Worm (Caenorhabditis elegans) whole organism, mixed stage, embryonic: ENCODE results near the gene srsx-37.

Experiments
- M03D4.4 ChIP-seq: sonication (generic microtip); optimal IDR thresholded peaks from 2 replicates; lab custom pipeline; 2017; ENCODE audit warnings: mild to moderate bottlenecking, missing genetic modification characterization, missing compliant biosample characterization
- bed-3 ChIP-seq: fragments of 200-800 bp; sonication (Bioruptor generic); optimal IDR thresholded peaks from 3 replicates; lab custom pipeline; 2018; ENCODE audit warnings: mild to moderate bottlenecking, missing genetic modification characterization, moderate library complexity, missing compliant biosample characterization
- ceh-39 ChIP-seq: fragments of 150-350 bp; optimal IDR thresholded peaks from 2 replicates; lab custom pipeline; 2014; ENCODE audit warnings: missing biosample characterization, missing genetic modification characterization
- ceh-43 ChIP-seq: fragments of 200-800 bp; sonication (Bioruptor generic); optimal IDR thresholded peaks from 2 replicates; lab custom pipeline; 2018; ENCODE audit warnings: mild to moderate bottlenecking, missing genetic modification characterization, moderate library complexity, missing compliant biosample characterization
- ceh-83 ChIP-seq: fragments of 200-800 bp; sonication (Bioruptor generic); optimal IDR thresholded peaks from 2 replicates; lab custom pipeline; 2018; ENCODE audit warnings: mild to moderate bottlenecking, missing genetic modification characterization, missing compliant biosample characterization
- ces-1 ChIP-seq: fragments of 150-350 bp; optimal IDR thresholded peaks from 2 replicates; lab custom pipeline; 2014; ENCODE audit warnings: missing biosample characterization, missing genetic modification reagents, missing genetic modification characterization
- cnd-1 ChIP-seq: fragments of 200-800 bp; sonication (Bioruptor generic); optimal IDR thresholded peaks from 2 replicates; lab custom pipeline; 2018; ENCODE audit warnings: mild to moderate bottlenecking, missing genetic modification characterization, missing compliant biosample characterization
- drap-1 ChIP-seq: fragments of 200-800 bp; sonication (Bioruptor generic); optimal IDR thresholded peaks from 3 replicates; lab custom pipeline; 2018; ENCODE audit warnings: mild to moderate bottlenecking, missing genetic modification characterization, missing compliant biosample characterization
- flh-1 ChIP-seq: fragments of 200-800 bp; sonication (Bioruptor generic); optimal IDR thresholded peaks from 2 replicates; lab custom pipeline; 2018; ENCODE audit warnings: mild to moderate bottlenecking, missing genetic modification characterization, moderate library complexity, missing compliant biosample characterization
- ham-2 ChIP-seq: fragments of 200-800 bp; sonication (Bioruptor generic); optimal IDR thresholded peaks from 2 replicates; lab custom pipeline; 2018; ENCODE audit warnings: mild to moderate bottlenecking, missing genetic modification characterization, missing compliant biosample characterization
- hlh-1 ChIP-seq: fragments of 150-350 bp; optimal IDR thresholded peaks from 2 replicates; lab custom pipeline; 2014; ENCODE audit warnings: missing biosample characterization, missing genetic modification reagents, missing genetic modification characterization
- lin-13 ChIP-seq: fragments of 150-350 bp; optimal IDR thresholded peaks from 2 replicates; lab custom pipeline; 2014; ENCODE audit warnings: missing biosample characterization, missing genetic modification characterization
- lin-32 ChIP-seq: fragments of 200-800 bp; sonication (Bioruptor generic); optimal IDR thresholded peaks from 2 replicates; lab custom pipeline; 2018; ENCODE audit warnings: mild to moderate bottlenecking, missing genetic modification characterization, missing compliant biosample characterization
- lsy-2 ChIP-seq: fragments of 150-350 bp; optimal IDR thresholded peaks from 2 replicates; lab custom pipeline; 2014; ENCODE audit warnings: missing biosample characterization, missing genetic modification characterization
- mab-5 ChIP-seq: fragments of 150-350 bp; optimal IDR thresholded peaks from 2 replicates; lab custom pipeline; 2014; ENCODE audit warnings: missing biosample characterization, missing genetic modification characterization
- mep-1 ChIP-seq: fragments of 150-350 bp; optimal IDR thresholded peaks from 2 replicates; lab custom pipeline; 2017; ENCODE audit warnings: missing biosample characterization, missing genetic modification reagents, missing genetic modification characterization, inconsistent platforms
- mls-2 ChIP-seq: sonication (generic microtip); optimal IDR thresholded peaks from 2 replicates; lab custom pipeline; 2016; ENCODE audit warnings: mild to moderate bottlenecking, missing genetic modification characterization, moderate library complexity, missing compliant biosample characterization
- nhr-12 ChIP-seq: fragments of 150-350 bp; optimal IDR thresholded peaks from 2 replicates; lab custom pipeline; 2014; ENCODE audit warnings: missing biosample characterization, missing genetic modification characterization
- nhr-2 ChIP-seq: fragments of 150-350 bp; optimal IDR thresholded peaks from 2 replicates; lab custom pipeline; 2014; ENCODE audit warnings: missing biosample characterization, missing genetic modification characterization
- nhr-237 ChIP-seq: fragments of 150-350 bp; optimal IDR thresholded peaks from 2 replicates; lab custom pipeline; 2014; ENCODE audit warnings: missing biosample characterization, missing genetic modification characterization
- nhr-28 ChIP-seq: fragments of 150-350 bp; optimal IDR thresholded peaks from 2 replicates; lab custom pipeline; 2014; ENCODE audit warnings: missing biosample characterization, missing genetic modification characterization
- nhr-76 ChIP-seq: sonication (generic microtip); optimal IDR thresholded peaks from 2 replicates; lab custom pipeline; 2017; ENCODE audit warnings: missing biosample characterization, missing genetic modification characterization
- pha-4 ChIP-seq: fragments of 150-350 bp; optimal IDR thresholded peaks from 2 replicates; lab custom pipeline; 2018; ENCODE audit warnings: missing biosample characterization, missing genetic modification reagents, missing genetic modification characterization
- sem-2 ChIP-seq: fragments of 200-800 bp; sonication (Bioruptor generic); optimal IDR thresholded peaks from 2 replicates; lab custom pipeline; 2018; ENCODE audit warnings: mild to moderate bottlenecking, missing genetic modification characterization, missing compliant biosample characterization
- snpc-4 ChIP-seq: fragments of 150-350 bp; optimal IDR thresholded peaks from 2 replicates; lab custom pipeline; 2014; ENCODE audit warnings: missing biosample characterization, missing genetic modification characterization
- sptf-1 ChIP-seq: sonication (generic microtip); optimal IDR thresholded peaks from 2 replicates; lab custom pipeline; 2017; ENCODE audit warnings: mild to moderate bottlenecking, missing genetic modification characterization, moderate library complexity, missing compliant biosample characterization
- unc-120 ChIP-seq: sonication (generic microtip); optimal IDR thresholded peaks from 2 replicates; lab custom pipeline; 2017; ENCODE audit warnings: missing genetic modification characterization, missing compliant biosample characterization; ENCODE audit not compliant: poor library complexity, severe bottlenecking
- unc-39 ChIP-seq: fragments of 150-350 bp; optimal IDR thresholded peaks from 2 replicates; lab custom pipeline; 2014; ENCODE audit warnings: missing biosample characterization, missing genetic modification characterization
- unc-62 ChIP-seq: fragments of 150-350 bp; optimal IDR thresholded peaks from 2 replicates; lab custom pipeline; 2014; ENCODE audit warnings: missing biosample characterization, missing genetic modification reagents, missing genetic modification characterization
- zip-8 ChIP-seq: fragments of 150-350 bp; optimal IDR thresholded peaks from 2 replicates; lab custom pipeline; 2014; ENCODE audit warnings: missing biosample characterization, missing genetic modification characterization
- ztf-11 ChIP-seq: fragments of 150-350 bp; optimal IDR thresholded peaks from 2 replicates; lab custom pipeline; 2014; ENCODE audit warnings: missing biosample characterization, missing genetic modification characterization

Gene srsx-37

ce11 chrV:15298597-15298996 lies 39.6 kb upstream of the srsx-37 start, which contains the start of gene cpr-3:
cpr-3 (minus strand) TSS chrV:15298700.
- TF ChIP-seq nhr-12 (tag; lab: Kevin White, UChicago): no peak
- TF ChIP-seq mep-1 (tag; lab: Kevin White, UChicago): no peak
- no peak for TF ChIP-seq ces-1 (GFP tag; lab: Kevin White, UChicago)
- no peak for TF ChIP-seq nhr-76 (tag; lab: Kevin White, UChicago)
- no peak for TF ChIP-seq ztf-11 (tag; lab: Kevin White, UChicago)
- TF ChIP-seq hlh-1 (tag; lab: Kevin White, UChicago): no peak
- TF ChIP-seq lsy-2 (tag; lab: Kevin White, UChicago): no peak
- TF ChIP-seq ham-2: no peak
- no peak for TF ChIP-seq unc-39 (tag; lab: Kevin White, UChicago)
- no peak for TF ChIP-seq pha-4 (tag; lab: Kevin White, UChicago)
- TF ChIP-seq ceh-43 (GFP tag; lab: Kevin White, UChicago): no peak
- TF ChIP-seq drap-1 (GFP tag; lab: Kevin White, UChicago): no peak
- no peak for TF ChIP-seq nhr-28 (tag; lab: Kevin White, UChicago)
- no peak for TF ChIP-seq lin-13 (tag; lab: Kevin White, UChicago)
- no peak for TF ChIP-seq nhr-237 (tag; lab: Kevin White, UChicago)
- TF ChIP-seq mls-2 (tag; lab: Kevin White, UChicago): no peak
- no peak for TF ChIP-seq unc-120 (tag; lab: Kevin White, UChicago)

- TF ChIP-seq sptf-1 (tag; lab: Kevin White, UChicago) (no peak), ztf-11 (tag; lab: Kevin White, UChicago) (no peak), nhr-2 (no peak), M03D4.4 (tag; lab: Kevin White, UChicago) (no peak), cnd-1 (tag; lab: Kevin White, UChicago) (no peak), drap-1 (GFP tag; lab: Kevin White, UChicago) (no peak), mls-2 (tag; lab: Kevin White, UChicago) (no peak), nhr-28 (tag; lab: Kevin White, UChicago) (no peak), lin-13 (tag; lab: Kevin White, UChicago) (no peak), nhr-12 (tag; lab: Kevin White, UChicago) (no peak), nhr-237 (tag; lab: Kevin White, UChicago) (no peak), unc-39 (tag; lab: Kevin White, UChicago) (no peak)
- TF ChIP-seq, all 35 proteins: peak for 0
Measured at ce11 chrV:15293865-15294264, 34.9 kb upstream of the srsx-37 start, which contains the start of gene str-96. str-96 (minus strand) TSS chrV:15293965.

- TF ChIP-seq flh-1 (GFP tag; lab: Kevin White, UChicago) (no peak), unc-62 (GFP tag; lab: Kevin White, UChicago) (no peak), zip-8 (tag; lab: Kevin White, UChicago) (no peak), ceh-83 (GFP tag; lab: Kevin White, UChicago) (no peak), snpc-4 (tag; lab: Kevin White, UChicago) (no peak), M03D4.4 (tag; lab: Kevin White, UChicago) (no peak), drap-1 (GFP tag; lab: Kevin White, UChicago) (no peak), cnd-1 (tag; lab: Kevin White, UChicago) (no peak), ceh-43 (GFP tag; lab: Kevin White, UChicago) (no peak), ztf-11 (tag; lab: Kevin White, UChicago) (no peak), mab-5 (tag; lab: Kevin White, UChicago) (no peak), lsy-2 (tag; lab: Kevin White, UChicago) (no peak), sem-2 (no peak), mls-2 (tag; lab: Kevin White, UChicago) (no peak)
Measured at ce11 chrV:15290995-15291394, 32.0 kb upstream of the srsx-37 start, which contains the start of gene cyp-34A2. cyp-34A2 (minus strand) TSS chrV:15291095.

ce11 chrV:15287856-15288255 lies 28.9 kb upstream of the srsx-37 start, which contains the start of gene cyp-34A1:
cyp-34A1 (minus strand) TSS chrV:15287956.
- TF ChIP-seq nhr-237 (tag; lab: Kevin White, UChicago) (no peak), sem-2 (no peak)

ce11 chrV:15285984-15286383 lies 27.0 kb upstream of the srsx-37 start:
- TF ChIP-seq hlh-1 (tag; lab: Kevin White, UChicago) (no peak), sem-2 (no peak), ceh-43 (GFP tag; lab: Kevin White, UChicago) (no peak), pha-4 (tag; lab: Kevin White, UChicago) (no peak), bed-3 (GFP tag; lab: Kevin White, UChicago) (no peak), nhr-28 (tag; lab: Kevin White, UChicago) (no peak), nhr-12 (tag; lab: Kevin White, UChicago) (no peak), ceh-83 (GFP tag; lab: Kevin White, UChicago) (no peak), unc-62 (GFP tag; lab: Kevin White, UChicago) (no peak), mab-5 (tag; lab: Kevin White, UChicago) (no peak), lsy-2 (tag; lab: Kevin White, UChicago) (no peak), nhr-2 (no peak), ceh-39 (tag; lab: Kevin White, UChicago) (no peak), drap-1 (GFP tag; lab: Kevin White, UChicago) (no peak), lin-32 (GFP tag; lab: Kevin White, UChicago) (no peak), mep-1 (tag; lab: Kevin White, UChicago) (no peak), M03D4.4 (tag; lab: Kevin White, UChicago) (no peak), lin-13 (tag; lab: Kevin White, UChicago) (no peak)
